Worm (Caenorhabditis elegans): ENCODE data around the gene srd-45.

- TF ChIP-seq sea-1 (GFP tag; conservative IDR thresholded peaks at IDR 0.05) (no peak), hmbx-1 (tag; optimal IDR thresholded peaks at IDR 0.05) (no peak), flt-1 (GFP tag; IDR thresholded peaks at IDR 0.05) (no peak), ama-1 (optimal IDR thresholded peaks at IDR 0.05) (no peak), F13C5.2 (tag; optimal IDR thresholded peaks at IDR 0.05) (no peak), ceh-13 (GFP tag; optimal IDR thresholded peaks at IDR 0.05) (no peak), hmg-4 (GFP tag; optimal IDR thresholded peaks at IDR 0.05) (no peak)
Observed at ce11 chrX:12313779-12314178, 15.0 kb upstream of the srd-45 start.

Data from whole organism, early embryonic.